Worm (Caenorhabditis elegans): ENCODE data around the gene aak-1.

- TF ChIP-seq sma-9 (GFP tag; optimal IDR thresholded peaks at IDR 0.05) (no peak), sma-9 (tag; optimal IDR thresholded peaks at IDR 0.05) (no peak), nhr-237 (tag; optimal IDR thresholded peaks at IDR 0.05) (no peak), blmp-1 (tag; optimal IDR thresholded peaks at IDR 0.05; ENCODE audit: insufficient read depth) (no peak), lin-13 (GFP tag; optimal IDR thresholded peaks at IDR 0.05) (no peak), ceh-82 (tag; optimal IDR thresholded peaks at IDR 0.05) (no peak), lin-11 (tag; optimal IDR thresholded peaks at IDR 0.05) (no peak), aly-2 (tag; optimal IDR thresholded peaks at IDR 0.05) (no peak), lsy-2 (tag; optimal IDR thresholded peaks at IDR 0.05) (no peak), nhr-11 (tag; optimal IDR thresholded peaks at IDR 0.05) (no peak), ztf-4 (tag; optimal IDR thresholded peaks at IDR 0.05) (no peak), fos-1 (tag; optimal IDR thresholded peaks at IDR 0.05) (no peak), nhr-77 (tag; optimal IDR thresholded peaks at IDR 0.05) (no peak), nhr-12 (tag; optimal IDR thresholded peaks at IDR 0.05) (no peak), nhr-23 (tag; optimal IDR thresholded peaks at IDR 0.05) (no peak)
Measured at ce11 chrIII:8731310-8731709, 29.6 kb downstream of the aak-1 start, which contains the start of gene ZK370.4.

Measured in whole organism, L2 larva.